Worm (Caenorhabditis elegans): ENCODE data around the gene ttc-37.

- TF ChIP-seq fkh-10 (GFP tag; optimal IDR thresholded peaks at IDR 0.05) (no peak), sox-4 (tag; optimal IDR thresholded peaks at IDR 0.05) (no peak)
Measured at ce11 chrV:5213674-5214073, 9.4 kb downstream of the ttc-37 start.

Measured in whole organism, late embryonic.